Fruit fly (Drosophila melanogaster): ENCODE measurements around the gene Alg13.
A peak's percentile ranks its signal among the peaks of the same experiment; 100 is the strongest.

The Alg13 gene

DNA sequence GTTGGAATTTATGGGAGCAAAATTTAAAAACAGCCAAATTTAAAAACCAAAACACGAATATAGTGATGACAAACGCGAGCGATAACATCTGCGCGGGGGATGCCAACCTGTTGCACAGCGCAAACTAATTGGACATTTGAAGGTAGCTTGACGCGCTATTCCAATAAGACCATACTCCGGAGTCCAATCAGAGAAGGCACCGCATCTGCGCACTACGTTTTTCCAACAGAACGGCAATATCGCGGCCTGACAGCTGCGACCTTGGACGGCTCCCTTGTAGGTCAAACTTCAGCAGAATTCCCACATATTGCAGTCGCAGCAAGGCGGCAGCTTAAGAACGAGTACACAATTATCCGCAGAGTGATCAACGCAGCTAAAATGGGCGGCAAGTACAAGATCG lies 9.7 kb upstream of the Alg13 start, which contains the start of the genes CG11882 and Pglym78 (continued):
- TF ChIP-seq CG6765 (GFP tag; optimal IDR thresholded peaks at IDR 0.05) (no peak), CG4730 (GFP tag; IDR thresholded peaks at IDR 0.05) (peak; percentile 16; the same call in 1 of the 2 replicates), so (GFP tag; IDR thresholded peaks at IDR 0.05) (peak; percentile 15; the same call in 1 of the 3 replicates), trem (tag; optimal IDR thresholded peaks at IDR 0.05) (peak; percentile 98), CG32532 (GFP tag; IDR thresholded peaks at IDR 0.05) (peak; percentile 72), Dek (tag; optimal IDR thresholded peaks at IDR 0.05) (no peak), grau (tag; optimal IDR thresholded peaks at IDR 0.05) (peak; percentile 31), fu2 (GFP tag; optimal IDR thresholded peaks at IDR 0.05) (peak; percentile 46), sens-2 (GFP tag; IDR thresholded peaks at IDR 0.05) (peak; percentile 15; the same call in 1 of the 2 replicates), Abd-B (GFP tag; optimal IDR thresholded peaks at IDR 0.05) (no peak), CG14441 (GFP tag; IDR thresholded peaks at IDR 0.05) (no peak), CG15073 (GFP tag; optimal IDR thresholded peaks at IDR 0.05) (no peak), CG2120 (GFP tag; optimal IDR thresholded peaks at IDR 0.05) (peak; percentile 72), lov (optimal IDR thresholded peaks at IDR 0.05) (no peak), lov (GFP tag; IDR thresholded peaks at IDR 0.05) (no peak), CG4707 (GFP tag; optimal IDR thresholded peaks at IDR 0.05) (no peak), CG4854 (GFP tag; optimal IDR thresholded peaks at IDR 0.05) (no peak), Nf-YA (GFP tag; IDR thresholded peaks at IDR 0.05) (no peak), CG9437 (GFP tag; optimal IDR thresholded peaks at IDR 0.05) (no peak), CG31441 (GFP tag; IDR thresholded peaks at IDR 0.05) (no peak), CG12299 (tag; optimal IDR thresholded peaks at IDR 0.05) (no peak), ro (GFP tag; IDR thresholded peaks at IDR 0.05) (no peak), Oaz (GFP tag; IDR thresholded peaks at IDR 0.05) (no peak), CG6854 (GFP tag; optimal IDR thresholded peaks at IDR 0.05) (peak; percentile 21), ind (GFP tag; optimal IDR thresholded peaks at IDR 0.05) (no peak), Chrac-16 (GFP tag; optimal IDR thresholded peaks at IDR 0.05) (peak; percentile 36), HmgD (GFP tag; optimal IDR thresholded peaks at IDR 0.05) (peak; percentile 80), nom (GFP tag; optimal IDR thresholded peaks at IDR 0.05) (peak; percentile 51), en (GFP tag; optimal IDR thresholded peaks at IDR 0.05) (peak; percentile 40), rib (GFP tag; IDR thresholded peaks at IDR 0.05) (peak; percentile 58), CG3847 (GFP tag; IDR thresholded peaks at IDR 0.05) (peak; percentile 90), CG9727 (GFP tag; optimal IDR thresholded peaks at IDR 0.05) (peak; percentile 6), slbo (GFP tag; IDR thresholded peaks at IDR 0.05) (peak; percentile 74), gsb (GFP tag; IDR thresholded peaks at IDR 0.05) (peak; percentile 28; the same call in 1 of the 2 replicates), Hey (tag; optimal IDR thresholded peaks at IDR 0.05) (no peak), sens (GFP tag) (peak; percentile 88), pzg (GFP tag; optimal IDR thresholded peaks at IDR 0.05) (peak; percentile 98), Oli (tag; optimal IDR thresholded peaks at IDR 0.05) (no peak), H15 (GFP tag; IDR thresholded peaks at IDR 0.05) (no peak), CG13624 (GFP tag; optimal IDR thresholded peaks at IDR 0.05) (peak; percentile 73), sna (GFP tag; IDR thresholded peaks at IDR 0.05; ENCODE audit: partially characterized antibody) (0 out of 2 replicates have a peak, but pooled peaks have one; percentile 57), emc (GFP tag; optimal IDR thresholded peaks at IDR 0.05) (peak; percentile 28), ase (GFP tag; IDR thresholded peaks at IDR 0.05) (peak; percentile 53; the same call in 1 of the 3 replicates), Scr (GFP tag; IDR thresholded peaks at IDR 0.05; ENCODE audit: partially characterized antibody) (peak; percentile 58), CG15269 (tag; optimal IDR thresholded peaks at IDR 0.05) (no peak), sisA (GFP tag; IDR thresholded peaks at IDR 0.05) (peak; percentile 56), ham (GFP tag; IDR thresholded peaks at IDR 0.05) (no peak), CG8924 (tag; optimal IDR thresholded peaks at IDR 0.05) (peak; percentile 2), Bteb2 (GFP tag; optimal IDR thresholded peaks at IDR 0.05) (no peak), run (tag; optimal IDR thresholded peaks at IDR 0.05) (no peak), toy (GFP tag; IDR thresholded peaks at IDR 0.05) (no peak), lab (GFP tag; optimal IDR thresholded peaks at IDR 0.05) (no peak)
